Worm (Caenorhabditis elegans): ENCODE measurements around the gene irg-6.

ce11 chrIV:12871445-12871947 is 43.3 kb downstream of the irg-6 start, which contains the start of gene clec-187:
- TF ChIP-seq fos-1 (tag; optimal IDR thresholded peaks at IDR 0.05) = no peak
- no peak for TF ChIP-seq F49E8.2 (tag; optimal IDR thresholded peaks at IDR 0.05; ENCODE audit: borderline replicate concordance)
- TF ChIP-seq arid-1 (GFP tag; conservative IDR thresholded peaks at IDR 0.05) = no peak

Measured in whole organism, L4 larva.